Worm (Caenorhabditis elegans) whole organism, midembryonic: ENCODE measurements around the gene npr-12.

Experiments
- T22C8.4 ChIP-seq: fragments of 200-800 bp; sonication (Bioruptor generic); IDR thresholded peaks from 2 replicates; pipeline ENCODE4 v1.3.6; 2022; ENCODE audit warnings: missing genetic modification characterization, missing compliant biosample characterization
- flt-1 ChIP-seq: fragments of 200-800 bp; sonication (Bioruptor generic); IDR thresholded peaks from 2 replicates; pipeline ENCODE4 v1.3.6; 2022; ENCODE audit warnings: missing genetic modification characterization, missing compliant biosample characterization
- med-1 ChIP-seq: sonication (generic microtip); optimal IDR thresholded peaks from 2 replicates; lab custom pipeline; 2017; ENCODE audit warnings: missing genetic modification characterization, mild to moderate bottlenecking, missing compliant biosample characterization, antibody characterized with exemption, missing genetic modification reagents; ENCODE audit not compliant: insufficient read depth
- ref-1 ChIP-seq: fragments of 200-800 bp; sonication (Bioruptor generic); conservative IDR thresholded peaks from 2 replicates; pipeline ENCODE4 v1.3.6; 2022; ENCODE audit warnings: missing genetic modification reagents, missing genetic modification characterization, missing compliant biosample characterization
- tab-1 ChIP-seq: fragments of 200-800 bp; sonication (Bioruptor generic); IDR thresholded peaks from 2 replicates; pipeline ENCODE4 v1.3.6; 2022; ENCODE audit warnings: missing genetic modification characterization, missing compliant biosample characterization
- ztf-23 ChIP-seq: fragments of 200-800 bp; sonication (Bioruptor generic); IDR thresholded peaks from 2 replicates; pipeline ENCODE4 v1.3.6; 2022; ENCODE audit warnings: missing genetic modification reagents, missing genetic modification characterization, missing compliant biosample characterization
- ztf-29 ChIP-seq: fragments of 200-800 bp; sonication (Bioruptor generic); IDR thresholded peaks from 2 replicates; pipeline ENCODE4 v1.3.6; 2022; ENCODE audit warnings: missing genetic modification reagents, missing genetic modification characterization, missing compliant biosample characterization

- no peak for TF ChIP-seq tab-1 (GFP tag; lab: Robert Waterston, UW)
- TF ChIP-seq med-1, result no peak
- TF ChIP-seq flt-1 (GFP tag; lab: Robert Waterston, UW), result no peak
- no peak for TF ChIP-seq T22C8.4 (GFP tag; lab: Robert Waterston, UW)
- no peak for TF ChIP-seq ref-1 (GFP tag; lab: Robert Waterston, UW)
- TF ChIP-seq ztf-23 (GFP tag; lab: Robert Waterston, UW), result no peak
- no peak for TF ChIP-seq ztf-29 (GFP tag; lab: Robert Waterston, UW)
These were observed 14.4 kb downstream of the npr-12 start, which contains the start of gene T22D1.1 for ce11 chrIV:6923070-6923469.
